Worm (Caenorhabditis elegans) whole organism, midembryonic: Measurements from ENCODE around the gene cut-2.

Experiments used
- T22C8.4 ChIP-seq: fragments of 200-800 bp; sonication (Bioruptor generic); IDR thresholded peaks from 2 replicates; pipeline ENCODE4 v1.3.6; 2022; ENCODE audit warnings: missing genetic modification characterization, missing compliant biosample characterization
- cog-1 ChIP-seq: sonication (generic microtip); optimal IDR thresholded peaks from 2 replicates; lab custom pipeline; 2016; ENCODE audit warnings: missing genetic modification characterization, missing compliant biosample characterization
- flt-1 ChIP-seq: fragments of 200-800 bp; sonication (Bioruptor generic); IDR thresholded peaks from 2 replicates; pipeline ENCODE4 v1.3.6; 2022; ENCODE audit warnings: missing genetic modification characterization, missing compliant biosample characterization
- klf-2 ChIP-seq: fragments of 200-800 bp; sonication (Bioruptor generic); conservative IDR thresholded peaks from 2 replicates; pipeline ENCODE4 v1.3.6; 2022; ENCODE audit warnings: missing genetic modification reagents, missing genetic modification characterization, missing compliant biosample characterization
- med-1 ChIP-seq: sonication (generic microtip); optimal IDR thresholded peaks from 2 replicates; lab custom pipeline; 2017; ENCODE audit warnings: missing genetic modification characterization, mild to moderate bottlenecking, missing compliant biosample characterization, antibody characterized with exemption, missing genetic modification reagents; ENCODE audit not compliant: insufficient read depth
- ref-1 ChIP-seq: fragments of 200-800 bp; sonication (Bioruptor generic); conservative IDR thresholded peaks from 2 replicates; pipeline ENCODE4 v1.3.6; 2022; ENCODE audit warnings: missing genetic modification reagents, missing genetic modification characterization, missing compliant biosample characterization
- tab-1 ChIP-seq: fragments of 200-800 bp; sonication (Bioruptor generic); IDR thresholded peaks from 2 replicates; pipeline ENCODE4 v1.3.6; 2022; ENCODE audit warnings: missing genetic modification characterization, missing compliant biosample characterization
- ztf-23 ChIP-seq: fragments of 200-800 bp; sonication (Bioruptor generic); IDR thresholded peaks from 2 replicates; pipeline ENCODE4 v1.3.6; 2022; ENCODE audit warnings: missing genetic modification reagents, missing genetic modification characterization, missing compliant biosample characterization
- ztf-29 ChIP-seq: fragments of 200-800 bp; sonication (Bioruptor generic); IDR thresholded peaks from 2 replicates; pipeline ENCODE4 v1.3.6; 2022; ENCODE audit warnings: missing genetic modification reagents, missing genetic modification characterization, missing compliant biosample characterization

Gene cut-2

ce11 chrV:13391378-13392258, 23.1 kb upstream of the cut-2 start, which contains the start of gene somi-1:
TSS of gene somi-1 (minus strand) at chrV:13391395.
- TF ChIP-seq tab-1 (GFP tag; lab: Robert Waterston, UW) (no peak), ztf-23 (peak; percentile 15; the same call in 1 of the 2 replicates)

- no peak for TF ChIP-seq ref-1
- TF ChIP-seq flt-1 = peak; percentile 34; the same call in 1 of the 2 replicates
These were observed 21.4 kb upstream of the cut-2 start for ce11 chrV:13393333-13393803.

- TF ChIP-seq tab-1 (GFP tag; lab: Robert Waterston, UW) (no peak), klf-2 (GFP tag; lab: Robert Waterston, UW) (no peak), ztf-23 (0 out of 2 replicates have a peak, but pooled peaks have one; percentile 12), cog-1 (no peak), ref-1 (no peak)
These were observed 19.8 kb upstream of the cut-2 start for ce11 chrV:13394968-13395367.

ce11 chrV:13396426-13396825, 18.3 kb upstream of the cut-2 start:
- TF ChIP-seq ztf-29 (0 out of 2 replicates have a peak, but pooled peaks have one; percentile 27), ref-1 (no peak), ztf-23 (0 out of 2 replicates have a peak, but pooled peaks have one; percentile 39), med-1 (GFP tag; lab: Kevin White, UChicago) (no peak), klf-2 (GFP tag; lab: Robert Waterston, UW) (0 out of 2 replicates have a peak, but pooled peaks have one; percentile 43), tab-1 (GFP tag; lab: Robert Waterston, UW) (no peak), T22C8.4 (GFP tag; lab: Robert Waterston, UW) (no peak), cog-1 (peak; percentile 65), flt-1 (peak; percentile 71)

ce11 chrV:13401669-13402068, 13.1 kb upstream of the cut-2 start:
- TF ChIP-seq ztf-23 = no peak
- TF ChIP-seq ztf-29 = no peak
- TF ChIP-seq cog-1 = no peak
- TF ChIP-seq T22C8.4 (GFP tag; lab: Robert Waterston, UW) = no peak
- no peak for TF ChIP-seq flt-1
- no peak for TF ChIP-seq tab-1 (GFP tag; lab: Robert Waterston, UW)
- TF ChIP-seq med-1 (GFP tag; lab: Kevin White, UChicago) = no peak
- TF ChIP-seq ref-1 = no peak
- TF ChIP-seq klf-2 (GFP tag; lab: Robert Waterston, UW) = no peak

ce11 chrV:13402524-13402923, 12.2 kb upstream of the cut-2 start:
- TF ChIP-seq tab-1 (GFP tag; lab: Robert Waterston, UW) (no peak), ref-1 (no peak), med-1 (GFP tag; lab: Kevin White, UChicago) (no peak), klf-2 (GFP tag; lab: Robert Waterston, UW) (no peak), ztf-29 (no peak), T22C8.4 (GFP tag; lab: Robert Waterston, UW) (no peak), cog-1 (no peak), ztf-23 (no peak), flt-1 (no peak)

- TF ChIP-seq T22C8.4 (GFP tag; lab: Robert Waterston, UW) (no peak), ref-1 (no peak)
These were observed 8.7 kb upstream of the cut-2 start, which contains the start of gene cutl-1 for ce11 chrV:13406032-13406431. TSS of gene cutl-1 (minus strand) at chrV:13406114.

ce11 chrV:13406511-13406910, 8.2 kb upstream of the cut-2 start, which contains the start of gene F53F1.2:
TSS of gene F53F1.2 (plus strand) at chrV:13406816.
- no peak for TF ChIP-seq med-1 (GFP tag; lab: Kevin White, UChicago)
- TF ChIP-seq flt-1 = no peak
- no peak for TF ChIP-seq cog-1
- no peak for TF ChIP-seq klf-2 (GFP tag; lab: Robert Waterston, UW)
- no peak for TF ChIP-seq tab-1 (GFP tag; lab: Robert Waterston, UW)
- no peak for TF ChIP-seq ztf-29
- TF ChIP-seq ztf-23 = no peak
- TF ChIP-seq T22C8.4 (GFP tag; lab: Robert Waterston, UW) = no peak
- no peak for TF ChIP-seq ref-1

ce11 chrV:13407913-13408312, 6.8 kb upstream of the cut-2 start, which contains the start of gene F53F1.3:
TSS of gene F53F1.3 (plus strand) at chrV:13408242.
- TF ChIP-seq ztf-23 (no peak), ztf-29 (no peak), ref-1 (no peak), T22C8.4 (GFP tag; lab: Robert Waterston, UW) (no peak), tab-1 (GFP tag; lab: Robert Waterston, UW) (no peak), flt-1 (no peak), med-1 (GFP tag; lab: Kevin White, UChicago) (no peak), cog-1 (no peak), klf-2 (GFP tag; lab: Robert Waterston, UW) (no peak)

ce11 chrV:13408440-13408839, 6.3 kb upstream of the cut-2 start:
- TF ChIP-seq klf-2 (GFP tag; lab: Robert Waterston, UW) (no peak), T22C8.4 (GFP tag; lab: Robert Waterston, UW) (no peak), med-1 (GFP tag; lab: Kevin White, UChicago) (no peak), tab-1 (GFP tag; lab: Robert Waterston, UW) (no peak), ztf-29 (no peak), flt-1 (no peak), cog-1 (no peak), ref-1 (no peak), ztf-23 (no peak)
